Worm (Caenorhabditis elegans) whole organism, late embryonic: Measurements from ENCODE around the gene hic-1.

Experiments used
- C38D4.7 ChIP-seq: fragments of 200-800 bp; sonication (Bioruptor generic); optimal IDR thresholded peaks from 2 replicates; lab custom pipeline; 2018; ENCODE audit warnings: mild to moderate bottlenecking, missing genetic modification characterization, moderate library complexity, missing compliant biosample characterization
- F13H6.1 ChIP-seq: sonication (generic microtip); optimal IDR thresholded peaks from 2 replicates; lab custom pipeline; 2016; ENCODE audit warnings: missing genetic modification characterization, missing compliant biosample characterization
- T23F11.4 ChIP-seq: fragments of 200-800 bp; sonication (Bioruptor generic); optimal IDR thresholded peaks from 2 replicates; lab custom pipeline; 2018; ENCODE audit warnings: mild to moderate bottlenecking, missing genetic modification characterization, missing compliant biosample characterization
- Y22D7AL.16 ChIP-seq: sonication (generic microtip); optimal IDR thresholded peaks from 2 replicates; lab custom pipeline; 2016; ENCODE audit warnings: missing genetic modification characterization, missing compliant biosample characterization
- ahr-1 ChIP-seq: sonication (generic microtip); optimal IDR thresholded peaks from 2 replicates; lab custom pipeline; 2016; ENCODE audit warnings: missing genetic modification characterization, missing compliant biosample characterization
- ama-1 ChIP-seq: fragments of 150-350 bp; optimal IDR thresholded peaks from 2 replicates; lab custom pipeline; 2014
- ceh-14 ChIP-seq: sonication (generic microtip); optimal IDR thresholded peaks from 2 replicates; lab custom pipeline; 2016; ENCODE audit warnings: missing genotype, missing genetic modification characterization, missing compliant biosample characterization
- ceh-18 ChIP-seq: sonication (generic microtip); optimal IDR thresholded peaks from 2 replicates; lab custom pipeline; 2016; ENCODE audit warnings: missing genetic modification characterization, missing compliant biosample characterization
- ceh-22 ChIP-seq: sonication (generic microtip); optimal IDR thresholded peaks from 2 replicates; lab custom pipeline; 2017; ENCODE audit warnings: missing biosample characterization, missing genetic modification characterization
- ceh-24 ChIP-seq: sonication (generic microtip); optimal IDR thresholded peaks from 2 replicates; lab custom pipeline; 2016; ENCODE audit warnings: mild to moderate bottlenecking, missing genetic modification characterization, missing compliant biosample characterization
- ceh-30 ChIP-seq: fragments of 150-350 bp; optimal IDR thresholded peaks from 2 replicates; lab custom pipeline; 2014; ENCODE audit warnings: missing biosample characterization, missing genetic modification characterization
- ceh-31 ChIP-seq: sonication (generic microtip); optimal IDR thresholded peaks from 2 replicates; lab custom pipeline; 2016; ENCODE audit warnings: missing genetic modification characterization, missing compliant biosample characterization
- ceh-34 ChIP-seq: sonication (generic microtip); optimal IDR thresholded peaks from 2 replicates; lab custom pipeline; 2016; ENCODE audit warnings: mild to moderate bottlenecking, missing genetic modification characterization, missing compliant biosample characterization
- ceh-45 ChIP-seq: fragments of 200-800 bp; sonication (Bioruptor generic); IDR thresholded peaks from 2 replicates; pipeline ENCODE4 v1.3.6; 2022; ENCODE audit warnings: missing genetic modification reagents, missing genetic modification characterization, missing compliant biosample characterization
- che-1 ChIP-seq: sonication (generic microtip); optimal IDR thresholded peaks from 2 replicates; lab custom pipeline; 2016; ENCODE audit warnings: mild to moderate bottlenecking, missing genetic modification characterization, missing compliant biosample characterization
- elt-4 ChIP-seq: sonication (generic microtip); optimal IDR thresholded peaks from 2 replicates; lab custom pipeline; 2016; ENCODE audit warnings: missing genetic modification characterization, missing compliant biosample characterization
- ets-4 ChIP-seq: sonication (generic microtip); optimal IDR thresholded peaks from 2 replicates; lab custom pipeline; 2016; ENCODE audit warnings: missing genetic modification characterization, missing compliant biosample characterization
- fax-1 ChIP-seq: sonication (generic microtip); optimal IDR thresholded peaks from 2 replicates; lab custom pipeline; 2016; ENCODE audit warnings: missing genotype, missing genetic modification characterization, missing compliant biosample characterization
- gmeb-2 ChIP-seq: sonication (generic microtip); optimal IDR thresholded peaks from 2 replicates; lab custom pipeline; 2016; ENCODE audit warnings: missing genetic modification characterization, inconsistent platforms, missing compliant biosample characterization
- hlh-15 ChIP-seq: sonication (generic microtip); optimal IDR thresholded peaks from 2 replicates; lab custom pipeline; 2016; ENCODE audit warnings: missing genetic modification characterization, missing compliant biosample characterization
- hlh-30 ChIP-seq: sonication (generic microtip); optimal IDR thresholded peaks from 2 replicates; lab custom pipeline; 2017; ENCODE audit warnings: antibody characterized with exemption, missing genetic modification characterization, missing compliant biosample characterization; ENCODE audit not compliant: insufficient read depth
- hlh-6 ChIP-seq: sonication (generic microtip); optimal IDR thresholded peaks from 2 replicates; lab custom pipeline; 2016; ENCODE audit warnings: missing genotype, missing genetic modification characterization, missing compliant biosample characterization
- hlh-8 ChIP-seq: sonication (generic microtip); optimal IDR thresholded peaks from 2 replicates; lab custom pipeline; 2016; ENCODE audit warnings: missing genotype, missing genetic modification characterization, missing compliant biosample characterization
- lin-11 ChIP-seq: fragments of 200-800 bp; sonication (Bioruptor generic); optimal IDR thresholded peaks from 2 replicates; lab custom pipeline; 2018; ENCODE audit warnings: mild to moderate bottlenecking, missing genetic modification characterization, missing compliant biosample characterization
- mec-3 ChIP-seq: sonication (generic microtip); optimal IDR thresholded peaks from 2 replicates; lab custom pipeline; 2016; ENCODE audit warnings: borderline replicate concordance, missing genetic modification characterization, missing compliant biosample characterization
- nfya-1 ChIP-seq: sonication (generic microtip); optimal IDR thresholded peaks from 2 replicates; lab custom pipeline; 2017; ENCODE audit warnings: missing genetic modification characterization, mild to moderate bottlenecking, missing compliant biosample characterization, antibody characterized with exemption, moderate library complexity
- nhr-232 ChIP-seq: sonication (generic microtip); optimal IDR thresholded peaks from 2 replicates; lab custom pipeline; 2016; ENCODE audit warnings: missing genetic modification characterization, missing compliant biosample characterization
- odd-2 ChIP-seq: sonication (generic microtip); optimal IDR thresholded peaks from 2 replicates; lab custom pipeline; 2017; ENCODE audit warnings: antibody characterized with exemption, mild to moderate bottlenecking, missing genetic modification characterization, missing compliant biosample characterization
- pat-9 ChIP-seq: fragments of 200-800 bp; sonication (Bioruptor generic); optimal IDR thresholded peaks from 2 replicates; lab custom pipeline; 2018; ENCODE audit warnings: mild to moderate bottlenecking, missing genetic modification characterization, moderate library complexity, missing compliant biosample characterization
- pha-4 ChIP-seq: fragments of 150-350 bp; optimal IDR thresholded peaks from 2 replicates; lab custom pipeline; 2018; ENCODE audit warnings: missing biosample characterization, missing genetic modification reagents, missing genetic modification characterization
- pqm-1 ChIP-seq: sonication (generic microtip); optimal IDR thresholded peaks from 2 replicates; lab custom pipeline; 2016; ENCODE audit warnings: missing genetic modification characterization, missing compliant biosample characterization
- pros-1 ChIP-seq: fragments of 150-350 bp; optimal IDR thresholded peaks from 2 replicates; lab custom pipeline; 2014; ENCODE audit warnings: missing biosample characterization, missing genetic modification reagents, missing genetic modification characterization
- rnt-1 ChIP-seq: sonication (generic microtip); optimal IDR thresholded peaks from 2 replicates; lab custom pipeline; 2016; ENCODE audit warnings: missing genetic modification characterization, missing compliant biosample characterization
- sox-2 ChIP-seq: fragments of 200-800 bp; sonication (Bioruptor generic); IDR thresholded peaks from 2 replicates; pipeline ENCODE4 v1.3.6; 2022; ENCODE audit warnings: missing genetic modification reagents, missing genetic modification characterization, missing compliant biosample characterization
- syd-9 ChIP-seq: sonication (generic microtip); optimal IDR thresholded peaks from 2 replicates; lab custom pipeline; 2016; ENCODE audit warnings: mild to moderate bottlenecking, missing genetic modification characterization, moderate library complexity, missing compliant biosample characterization
- tbx-2 ChIP-seq: sonication (generic microtip); optimal IDR thresholded peaks from 2 replicates; lab custom pipeline; 2016; ENCODE audit warnings: missing genetic modification characterization, missing compliant biosample characterization
- unc-3 ChIP-seq, 2 experiments: fragments of 200-800 bp in 1 of 2; sonication (Bioruptor generic) in 1 of 2; sonication (generic microtip) in 1 of 2; conservative IDR thresholded peaks in 1 of 2; optimal IDR thresholded peaks in 1 of 2; 2 replicates each; pipeline versions ENCODE4 v1.3.6 to Lab custom; 2016 to 2022; ENCODE audit warnings: missing compliant biosample characterization in 2 of 2, missing genetic modification characterization in 2 of 2, missing genetic modification reagents in 1 of 2
- unc-42 ChIP-seq: sonication (generic microtip); optimal IDR thresholded peaks from 2 replicates; lab custom pipeline; 2016; ENCODE audit warnings: missing genotype, missing genetic modification characterization, missing compliant biosample characterization
- unc-55 ChIP-seq: sonication (generic microtip); optimal IDR thresholded peaks from 2 replicates; lab custom pipeline; 2017; ENCODE audit warnings: missing biosample characterization, missing genetic modification reagents, missing genetic modification characterization
- unc-86 ChIP-seq: sonication (generic microtip); optimal IDR thresholded peaks from 2 replicates; lab custom pipeline; 2016; ENCODE audit warnings: missing genetic modification characterization, missing compliant biosample characterization
- ztf-16 ChIP-seq: sonication (generic microtip); optimal IDR thresholded peaks from 2 replicates; lab custom pipeline; 2017; ENCODE audit warnings: missing genetic modification characterization, missing compliant biosample characterization

hic-1 gene

DNA sequence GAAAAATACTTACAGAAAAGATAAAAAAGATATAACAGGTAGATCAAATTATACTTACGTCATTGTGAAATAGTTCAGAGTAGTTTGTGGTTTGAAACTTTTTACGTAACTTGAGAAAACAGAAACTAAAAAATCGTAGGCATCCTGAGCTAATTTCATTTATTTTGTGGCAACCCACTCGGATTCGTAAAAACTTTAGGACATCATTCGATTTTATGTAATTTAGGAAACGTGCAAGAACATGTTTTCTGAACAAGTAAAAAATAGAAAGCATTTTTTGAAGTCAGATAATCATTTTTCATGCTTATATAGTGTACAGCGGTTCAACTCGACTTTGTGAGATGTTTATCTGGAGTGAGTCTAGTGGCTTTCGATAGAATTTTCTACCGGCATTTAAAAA, at the start of gene hic-1:
hic-1 (minus strand) TSS at position 101 of the 400 bp plus-strand sequence.
- TF ChIP-seq ceh-24 (tag; lab: Kevin White, UChicago) (no peak), unc-86 (tag; lab: Kevin White, UChicago) (no peak), unc-55 (GFP tag; lab: Kevin White, UChicago) (no peak), pha-4 (tag; lab: Kevin White, UChicago) (no peak), ceh-22 (tag; lab: Kevin White, UChicago) (no peak), ama-1 (no peak), hlh-15 (tag; lab: Kevin White, UChicago) (no peak), nhr-232 (tag; lab: Kevin White, UChicago) (no peak), sox-2 (no peak), che-1 (tag; lab: Kevin White, UChicago) (no peak), Y22D7AL.16 (tag; lab: Kevin White, UChicago) (no peak)

DNA sequence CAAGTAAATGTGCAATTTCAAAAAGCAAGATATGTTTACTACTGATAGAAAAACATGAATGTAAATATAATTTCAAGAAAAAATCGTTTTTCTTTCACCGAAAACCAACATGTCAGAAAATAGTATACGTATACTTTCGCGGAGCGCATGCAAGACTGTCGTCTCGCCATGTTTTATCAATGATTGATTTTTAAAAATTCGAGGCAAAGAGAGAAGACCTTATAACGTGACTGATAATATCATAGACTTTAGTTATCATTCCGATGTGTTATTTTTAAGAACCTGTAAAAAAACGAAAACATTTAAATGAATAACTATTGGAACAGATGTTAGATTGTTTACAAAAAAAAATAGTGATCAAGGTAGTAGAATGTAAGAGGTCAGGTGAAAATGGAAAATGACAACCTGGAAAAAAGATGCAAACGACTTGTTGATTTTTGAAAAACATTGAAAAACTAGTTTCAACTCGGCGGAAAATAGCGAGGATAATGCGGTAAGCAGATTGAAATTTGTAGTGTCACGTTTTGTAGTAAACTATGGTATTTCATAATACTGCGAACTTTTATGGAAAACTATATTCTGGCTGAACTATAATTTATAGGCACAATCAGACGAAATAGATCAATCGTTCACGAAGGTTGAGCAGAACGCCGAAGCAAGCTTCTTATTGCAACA, 47.9 kb upstream of the hic-1 start:
- TF ChIP-seq pqm-1 (tag; lab: Kevin White, UChicago) (no peak), hlh-6 (tag; lab: Kevin White, UChicago) (no peak), ceh-14 (no peak), sox-2 (no peak), che-1 (tag; lab: Kevin White, UChicago) (no peak), ahr-1 (tag; lab: Kevin White, UChicago) (no peak), ets-4 (tag; lab: Kevin White, UChicago) (no peak), ceh-30 (no peak), rnt-1 (tag; lab: Kevin White, UChicago) (no peak)

DNA sequence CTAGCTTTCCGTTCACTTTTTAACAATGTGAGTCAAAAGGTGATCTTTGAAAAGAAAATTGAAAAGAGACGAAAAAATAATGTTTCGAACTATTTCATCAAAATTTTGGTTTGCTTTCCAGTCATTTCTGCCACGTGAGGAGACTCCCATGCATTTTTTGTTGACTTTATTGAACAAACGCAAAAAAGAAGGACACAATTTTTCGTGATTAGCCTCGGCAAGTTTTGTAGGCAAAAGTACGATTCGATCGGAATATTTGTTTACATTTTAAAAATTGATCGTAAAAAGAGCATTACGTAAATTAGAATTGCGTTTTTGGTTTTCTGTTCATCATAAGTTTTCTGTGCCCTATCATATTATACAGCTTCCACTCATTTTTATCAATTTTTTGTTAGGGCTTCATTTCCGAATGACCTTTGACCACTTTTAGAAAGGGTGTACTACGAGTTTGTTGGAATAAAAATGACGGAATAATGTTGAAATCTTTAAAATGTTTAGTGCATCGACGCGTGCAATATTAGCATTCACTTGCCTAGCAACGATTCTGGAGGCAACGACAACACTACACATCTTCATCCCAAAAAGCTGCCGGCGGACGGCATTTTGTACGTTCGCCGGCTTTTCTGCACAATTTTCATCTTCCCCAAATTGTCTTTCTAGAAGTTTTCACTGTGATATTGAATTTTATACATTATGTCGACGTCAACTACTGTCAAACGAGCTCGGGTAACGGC, 46.5 kb upstream of the hic-1 start, which contains the start of gene C56E10.3:
C56E10.3 (plus strand) TSS at position 684 of the 734 bp plus-strand sequence.
- TF ChIP-seq C38D4.7 (no peak), ceh-34 (tag; lab: Kevin White, UChicago) (no peak), ceh-31 (tag; lab: Kevin White, UChicago) (no peak), T23F11.4 (no peak), elt-4 (no peak), F13H6.1 (tag; lab: Kevin White, UChicago) (no peak), unc-3 (GFP tag; conservative IDR thresholded peaks at IDR 0.05; lab: Robert Waterston, UW) (no peak), unc-3 (tag; optimal IDR thresholded peaks at IDR 0.05; lab: Kevin White, UChicago) (no peak), hlh-30 (tag; lab: Kevin White, UChicago) (no peak), odd-2 (tag; lab: Kevin White, UChicago) (no peak), ama-1 (no peak), syd-9 (tag; lab: Kevin White, UChicago) (no peak), unc-42 (tag; lab: Kevin White, UChicago) (no peak), pros-1 (tag; lab: Kevin White, UChicago) (no peak), lin-11 (tag; lab: Kevin White, UChicago) (no peak)

DNA sequence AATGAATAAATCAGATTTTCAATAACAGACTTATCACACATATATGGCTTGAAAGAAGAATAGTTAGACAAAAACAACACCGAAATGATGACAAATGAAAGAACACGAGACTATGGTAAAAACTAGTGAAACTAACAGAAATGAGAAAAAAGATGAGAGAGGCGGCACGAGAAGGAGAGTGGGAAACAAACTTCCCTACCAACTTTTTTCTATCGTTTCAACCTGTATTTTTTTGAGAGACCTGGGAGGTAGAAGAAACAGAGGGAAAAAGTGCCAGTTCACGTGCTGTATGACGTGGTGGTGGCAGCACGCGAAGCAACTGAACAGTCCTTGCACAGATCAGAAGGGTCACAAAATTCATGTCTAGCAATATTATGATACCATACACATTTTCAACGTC, 44.2 kb upstream of the hic-1 start:
- TF ChIP-seq ceh-18 (tag; lab: Kevin White, UChicago) (no peak), pros-1 (tag; lab: Kevin White, UChicago) (no peak), mec-3 (tag; lab: Kevin White, UChicago) (no peak), ceh-30 (no peak), gmeb-2 (tag; lab: Kevin White, UChicago) (no peak), ceh-22 (tag; lab: Kevin White, UChicago) (no peak), unc-3 (GFP tag; conservative IDR thresholded peaks at IDR 0.05; lab: Robert Waterston, UW) (no peak), unc-3 (tag; optimal IDR thresholded peaks at IDR 0.05; lab: Kevin White, UChicago) (no peak), hlh-8 (tag; lab: Kevin White, UChicago) (no peak), unc-86 (tag; lab: Kevin White, UChicago) (no peak), pat-9 (tag; lab: Kevin White, UChicago) (no peak), fax-1 (tag; lab: Kevin White, UChicago) (no peak), ceh-34 (tag; lab: Kevin White, UChicago) (no peak), ceh-45 (GFP tag; lab: Robert Waterston, UW) (no peak), Y22D7AL.16 (tag; lab: Kevin White, UChicago) (no peak), tbx-2 (tag; lab: Kevin White, UChicago) (no peak), hlh-30 (tag; lab: Kevin White, UChicago) (no peak), pqm-1 (tag; lab: Kevin White, UChicago) (no peak), ztf-16 (no peak), odd-2 (tag; lab: Kevin White, UChicago) (no peak), nfya-1 (no peak)
